Fruit fly (Drosophila melanogaster) whole organism, embryonic: ENCODE measurements around the gene Reg-2.

Experiments used
- Antp ChIP-seq: fragments of 200-800 bp; sonication (Bioruptor generic); optimal IDR thresholded peaks from 3 replicates; lab custom pipeline; 2016; ENCODE audit warnings: missing biosample characterization, missing genetic modification characterization
- B-H2 ChIP-seq: fragments of 200-800 bp; sonication (Bioruptor generic); optimal IDR thresholded peaks from 2 replicates; lab custom pipeline; 2018; ENCODE audit warnings: missing biosample characterization, mild to moderate bottlenecking, missing genetic modification characterization
- Blimp-1 ChIP-seq: fragments of 200-800 bp; sonication (Bioruptor generic); optimal IDR thresholded peaks from 3 replicates; lab custom pipeline; 2018; ENCODE audit warnings: missing biosample characterization, missing genetic modification characterization, mild to moderate bottlenecking, moderate library complexity, missing genetic modification reagents
- CG10274 ChIP-seq: fragments of 200-800 bp; sonication (Bioruptor generic); optimal IDR thresholded peaks from 3 replicates; lab custom pipeline; 2017; ENCODE audit warnings: missing biosample characterization, mild to moderate bottlenecking, missing genetic modification characterization
- CG10565 ChIP-seq: fragments of 200-800 bp; sonication (Bioruptor generic); optimal IDR thresholded peaks from 3 replicates; lab custom pipeline; 2016; ENCODE audit warnings: missing biosample characterization, mild to moderate bottlenecking, missing genetic modification characterization
- CG10959 ChIP-seq: fragments of 200-800 bp; sonication (Bioruptor generic); IDR thresholded peaks from 2 replicates; pipeline ENCODE4 v1.3.6; 2022; ENCODE audit warnings: missing biosample characterization, missing genetic modification characterization
- CG10979 ChIP-seq: fragments of 200-800 bp; sonication (Bioruptor generic); optimal IDR thresholded peaks from 2 replicates; lab custom pipeline; 2018; ENCODE audit warnings: missing biosample characterization, mild to moderate bottlenecking, missing genetic modification characterization, moderate library complexity
- CG12744 ChIP-seq: fragments of 200-800 bp; sonication (Bioruptor generic); optimal IDR thresholded peaks from 2 replicates; lab custom pipeline; 2016; ENCODE audit warnings: missing biosample characterization, missing genetic modification characterization
- CG13287 ChIP-seq: fragments of 200-800 bp; sonication (Bioruptor generic); IDR thresholded peaks from 2 replicates; pipeline ENCODE4 v1.3.6; 2022; ENCODE audit warnings: missing biosample characterization, missing genetic modification characterization; ENCODE audit not compliant: partially characterized antibody
- CG1529 ChIP-seq: fragments of 200-800 bp; sonication (Bioruptor generic); optimal IDR thresholded peaks from 3 replicates; lab custom pipeline; 2018; ENCODE audit warnings: missing biosample characterization, missing genetic modification characterization
- CG2129 ChIP-seq: fragments of 200-800 bp; sonication (Bioruptor generic); IDR thresholded peaks from 2 replicates; pipeline ENCODE4 v1.3.6; 2022; ENCODE audit warnings: missing biosample characterization, missing genetic modification characterization; ENCODE audit not compliant: partially characterized antibody
- CG2199 ChIP-seq: fragments of 200-800 bp; sonication (Bioruptor generic); IDR thresholded peaks from 3 replicates; pipeline ENCODE4 v1.3.6; 2022; ENCODE audit warnings: missing biosample characterization, missing genetic modification characterization
- CG32767 ChIP-seq: fragments of 200-800 bp; sonication (Bioruptor generic); IDR thresholded peaks from 2 replicates; pipeline ENCODE4 v1.3.6; 2022; ENCODE audit warnings: missing biosample characterization, missing genetic modification characterization
- CG3281 ChIP-seq: fragments of 200-800 bp; sonication (Bioruptor generic); optimal IDR thresholded peaks from 3 replicates; lab custom pipeline; 2017; ENCODE audit warnings: missing biosample characterization, mild to moderate bottlenecking, missing genetic modification characterization
- CG34376 ChIP-seq: fragments of 200-800 bp; sonication (Bioruptor generic); optimal IDR thresholded peaks from 2 replicates; lab custom pipeline; 2018; ENCODE audit warnings: missing biosample characterization, mild to moderate bottlenecking, missing genetic modification characterization
- CG3726 ChIP-seq: fragments of 200-800 bp; sonication (Bioruptor generic); IDR thresholded peaks from 3 replicates; pipeline ENCODE4, ENCODE4 v1.3.6; 2022; ENCODE audit warnings: missing biosample characterization, missing genetic modification characterization
- CG42726 ChIP-seq: fragments of 200-800 bp; sonication (Bioruptor generic); IDR thresholded peaks from 2 replicates; pipeline ENCODE4 v1.3.6; 2022; ENCODE audit warnings: missing biosample characterization, missing genetic modification characterization; ENCODE audit not compliant: partially characterized antibody
- CG7357 ChIP-seq: fragments of 200-800 bp; sonication (Bioruptor generic); IDR thresholded peaks from 3 replicates; pipeline ENCODE4 v1.3.6; 2022; ENCODE audit warnings: missing biosample characterization, missing genetic modification characterization
- CG8359 ChIP-seq: fragments of 200-800 bp; sonication (Bioruptor generic); optimal IDR thresholded peaks from 2 replicates; lab custom pipeline; 2017; ENCODE audit warnings: missing biosample characterization, mild to moderate bottlenecking, missing genetic modification characterization, borderline replicate concordance
- CG9437 ChIP-seq: fragments of 200-800 bp; sonication (Bioruptor generic); optimal IDR thresholded peaks from 2 replicates; lab custom pipeline; 2018; ENCODE audit warnings: missing biosample characterization, mild to moderate bottlenecking, missing genetic modification characterization
- CG9876 ChIP-seq: fragments of 200-800 bp; sonication (Bioruptor generic); optimal IDR thresholded peaks from 2 replicates; lab custom pipeline; 2016; ENCODE audit warnings: missing biosample characterization, missing genetic modification characterization
- CG9932 ChIP-seq: fragments of 200-800 bp; sonication (Bioruptor generic); IDR thresholded peaks from 2 replicates; pipeline ENCODE4 v1.3.6; 2022; ENCODE audit warnings: missing biosample characterization, missing genetic modification characterization
- D19A ChIP-seq: fragments of 200-800 bp; optimal IDR thresholded peaks from 3 replicates; lab custom pipeline; 2019; ENCODE audit warnings: missing biosample characterization, mild to moderate bottlenecking, missing genetic modification characterization, moderate library complexity
- Dref ChIP-seq: fragments of 200-800 bp; sonication (Bioruptor generic); IDR thresholded peaks from 2 replicates; pipeline ENCODE4 v1.3.6; 2022; ENCODE audit warnings: missing biosample characterization, missing genetic modification characterization
- HHEX ChIP-seq: fragments of 200-800 bp; sonication (Bioruptor generic); optimal IDR thresholded peaks from 3 replicates; lab custom pipeline; 2017; ENCODE audit warnings: missing biosample characterization, mild to moderate bottlenecking, missing genetic modification characterization, missing genetic modification reagents
- Hsf ChIP-seq: fragments of 200-800 bp; sonication (Bioruptor generic); optimal IDR thresholded peaks from 3 replicates; lab custom pipeline; 2016; ENCODE audit warnings: missing biosample characterization, missing genetic modification characterization
- Side ChIP-seq: fragments of 200-800 bp; sonication (Bioruptor generic); optimal IDR thresholded peaks from 2 replicates; lab custom pipeline; 2016; ENCODE audit warnings: missing biosample characterization, missing genetic modification characterization
- Sox100B ChIP-seq: fragments of 200-800 bp; sonication (Bioruptor generic); optimal IDR thresholded peaks from 3 replicates; lab custom pipeline; 2018; ENCODE audit warnings: missing biosample characterization, mild to moderate bottlenecking, missing genetic modification characterization
- Sox102F ChIP-seq: fragments of 200-800 bp; sonication (Bioruptor generic); optimal IDR thresholded peaks from 2 replicates; lab custom pipeline; 2018; ENCODE audit warnings: missing biosample characterization, mild to moderate bottlenecking, missing genetic modification characterization, moderate library complexity
- Taf1 ChIP-seq: fragments of 200-800 bp; sonication (Bioruptor generic); IDR thresholded peaks from 2 replicates; pipeline ENCODE4 v1.3.6; 2022; ENCODE audit warnings: missing biosample characterization, missing genetic modification characterization
- Tbp ChIP-seq: fragments of >200 bp; optimal IDR thresholded peaks from 2 replicates; lab custom pipeline; 2018; ENCODE audit warnings: missing biosample characterization, missing genetic modification characterization
- Vsx1 ChIP-seq: fragments of 200-800 bp; sonication (Bioruptor generic); optimal IDR thresholded peaks from 2 replicates; lab custom pipeline; 2017; ENCODE audit warnings: missing biosample characterization, mild to moderate bottlenecking, missing genetic modification characterization, missing genetic modification reagents
- ab ChIP-seq: fragments of 200-800 bp; sonication (Bioruptor generic); optimal IDR thresholded peaks from 2 replicates; lab custom pipeline; 2016; ENCODE audit warnings: missing biosample characterization, missing genetic modification characterization
- cas ChIP-seq: fragments of 200-800 bp; sonication (Bioruptor generic); IDR thresholded peaks from 2 replicates; pipeline ENCODE4 v1.3.6; 2022; ENCODE audit warnings: missing biosample characterization, missing genetic modification characterization
- caup ChIP-seq: fragments of 200-800 bp; sonication (Bioruptor generic); optimal IDR thresholded peaks from 3 replicates; lab custom pipeline; 2017; ENCODE audit warnings: missing biosample characterization, mild to moderate bottlenecking, missing genetic modification characterization, moderate library complexity; ENCODE audit not compliant: severe bottlenecking
- cg ChIP-seq: fragments of 200-800 bp; sonication (Bioruptor generic); optimal IDR thresholded peaks from 3 replicates; lab custom pipeline; 2019; ENCODE audit warnings: missing biosample characterization, mild to moderate bottlenecking, missing genetic modification characterization, moderate library complexity
- chn ChIP-seq: fragments of 200-800 bp; sonication (Bioruptor generic); optimal IDR thresholded peaks from 2 replicates; lab custom pipeline; 2016; ENCODE audit warnings: missing biosample characterization, missing genetic modification characterization
- ci ChIP-seq: fragments of 200-800 bp; sonication (Bioruptor generic); IDR thresholded peaks from 3 replicates; pipeline ENCODE4 v1.3.6; 2022; ENCODE audit warnings: missing biosample characterization, missing genetic modification characterization
- crol ChIP-seq: fragments of 200-800 bp; sonication (Bioruptor generic); IDR thresholded peaks from 2 replicates; pipeline ENCODE4 v1.3.6; 2022; ENCODE audit warnings: missing biosample characterization, missing genetic modification characterization
- da ChIP-seq: fragments of 200-800 bp; sonication (Bioruptor generic); optimal IDR thresholded peaks from 2 replicates; lab custom pipeline; 2016; ENCODE audit warnings: missing biosample characterization, missing genetic modification characterization
- ewg ChIP-seq: fragments of 200-800 bp; sonication (Bioruptor generic); optimal IDR thresholded peaks from 3 replicates; lab custom pipeline; 2017; ENCODE audit warnings: mild to moderate bottlenecking, missing biosample characterization, missing genetic modification reagents, missing genetic modification characterization
- gem ChIP-seq: fragments of 200-800 bp; sonication (Bioruptor generic); optimal IDR thresholded peaks from 2 replicates; lab custom pipeline; 2019; ENCODE audit warnings: missing biosample characterization, mild to moderate bottlenecking, missing genetic modification characterization, moderate library complexity
- gro ChIP-seq: fragments of 200-800 bp; sonication (Bioruptor generic); optimal IDR thresholded peaks from 2 replicates; lab custom pipeline; 2016; ENCODE audit warnings: missing biosample characterization, missing genetic modification characterization
- kay ChIP-seq: fragments of 200-800 bp; sonication (Bioruptor generic); optimal IDR thresholded peaks from 2 replicates; lab custom pipeline; 2016; ENCODE audit warnings: missing biosample characterization, missing genetic modification characterization
- pum ChIP-seq: fragments of 200-800 bp; sonication (Bioruptor generic); optimal IDR thresholded peaks from 2 replicates; lab custom pipeline; 2016; ENCODE audit warnings: missing biosample characterization, missing genetic modification characterization
- salm ChIP-seq: fragments of 200-800 bp; sonication (Bioruptor generic); optimal IDR thresholded peaks from 2 replicates; lab custom pipeline; 2018; ENCODE audit warnings: missing biosample characterization, mild to moderate bottlenecking, missing genetic modification characterization
- sd ChIP-seq: fragments of 200-800 bp; sonication (Bioruptor generic); optimal IDR thresholded peaks from 3 replicates; lab custom pipeline; 2018; ENCODE audit warnings: missing biosample characterization, mild to moderate bottlenecking, missing genetic modification characterization, moderate library complexity
- slou ChIP-seq: fragments of 200-800 bp; sonication (Bioruptor generic); optimal IDR thresholded peaks from 3 replicates; lab custom pipeline; 2016; ENCODE audit warnings: missing biosample characterization, missing genetic modification characterization
- so ChIP-seq: fragments of 200-800 bp; sonication (Bioruptor generic); IDR thresholded peaks from 3 replicates; pipeline ENCODE4 v1.3.6; 2022; ENCODE audit warnings: missing biosample characterization, missing genetic modification characterization
- tap ChIP-seq: fragments of 200-800 bp; optimal IDR thresholded peaks from 3 replicates; lab custom pipeline; 2019; ENCODE audit warnings: missing biosample characterization, mild to moderate bottlenecking, missing genetic modification characterization, moderate library complexity
- unc-4 ChIP-seq: fragments of 200-800 bp; sonication (Bioruptor generic); IDR thresholded peaks from 2 replicates; pipeline ENCODE4 v1.3.6; 2022; ENCODE audit warnings: missing biosample characterization, missing genetic modification characterization; ENCODE audit not compliant: partially characterized antibody
- z ChIP-seq: fragments of 200-800 bp; sonication (Bioruptor generic); IDR thresholded peaks from 3 replicates; pipeline ENCODE4 v1.3.6; 2022; ENCODE audit warnings: missing biosample characterization, missing genetic modification characterization

The Reg-2 gene

dm6 chr3L:638757-639353, 32.5 kb upstream of the Reg-2 start (continued):
- no peak for TF ChIP-seq Dref (GFP tag; lab: Robert Waterston, UW)
- no peak for TF ChIP-seq chn (GFP tag; lab: Kevin White, UChicago)
- no peak for TF ChIP-seq pum
- TF ChIP-seq so = peak; percentile 36; the same call in 1 of the 3 replicates
- no peak for TF ChIP-seq CG32767 (GFP tag; lab: Robert Waterston, UW)
- TF ChIP-seq caup (GFP tag; lab: Kevin White, UChicago) = no peak
- TF ChIP-seq CG3281 (GFP tag; lab: Kevin White, UChicago) = no peak
- peak; percentile 4 for TF ChIP-seq Sox100B (GFP tag; lab: Kevin White, UChicago)
- TF ChIP-seq Blimp-1 = peak; percentile 7
- no peak for TF ChIP-seq unc-4 (GFP tag; lab: Robert Waterston, UW)
- no peak for TF ChIP-seq B-H2
- TF ChIP-seq CG2199 (GFP tag; lab: Robert Waterston, UW) = peak; percentile 66; the same call in 1 of the 3 replicates
- no peak for TF ChIP-seq Hsf (GFP tag; lab: Kevin White, UChicago)
- no peak for TF ChIP-seq CG42726 (GFP tag; lab: Robert Waterston, UW)
- TF ChIP-seq cas (GFP tag; lab: Robert Waterston, UW) = no peak
- no peak for TF ChIP-seq CG9876 (GFP tag; lab: Kevin White, UChicago)
- TF ChIP-seq CG10979 (tag; lab: Kevin White, UChicago) = no peak
- TF ChIP-seq sd (tag; lab: Kevin White, UChicago) = peak; percentile 100
- TF ChIP-seq cg (GFP tag; lab: Kevin White, UChicago) = peak; percentile 64
- peak; percentile 33 for TF ChIP-seq Sox102F (GFP tag; lab: Kevin White, UChicago)
- TF ChIP-seq CG10274 (GFP tag; lab: Kevin White, UChicago) = no peak
- TF ChIP-seq CG13287 = no peak
- TF ChIP-seq CG10959 (GFP tag; lab: Robert Waterston, UW) = no peak
- no peak for TF ChIP-seq CG1529 (GFP tag; lab: Kevin White, UChicago)
- TF ChIP-seq CG2129 (GFP tag; lab: Robert Waterston, UW) = no peak
- TF ChIP-seq tap = no peak
- TF ChIP-seq gem (tag; lab: Kevin White, UChicago) = peak; percentile 23
- TF ChIP-seq salm (tag; lab: Kevin White, UChicago) = no peak
- no peak for TF ChIP-seq CG7357 (GFP tag; lab: Robert Waterston, UW)
- no peak for TF ChIP-seq ewg
- TF ChIP-seq D19A (tag; lab: Kevin White, UChicago) = peak; percentile 46
- no peak for TF ChIP-seq da (GFP tag; lab: Kevin White, UChicago)

- TF ChIP-seq Vsx1 (GFP tag; lab: Kevin White, UChicago) (no peak), kay (GFP tag; lab: Kevin White, UChicago) (no peak), CG3726 (no peak), gro (GFP tag; lab: Kevin White, UChicago) (no peak), CG8359 (GFP tag; lab: Kevin White, UChicago) (no peak), CG34376 (peak; percentile 59), HHEX (GFP tag; lab: Kevin White, UChicago) (no peak), Taf1 (GFP tag; lab: Robert Waterston, UW) (no peak), ci (peak; percentile 55; the same call in 1 of the 3 replicates), Antp (GFP tag; lab: Kevin White, UChicago) (no peak), CG9437 (GFP tag; lab: Kevin White, UChicago) (no peak), CG10565 (GFP tag; lab: Kevin White, UChicago) (no peak), ab (GFP tag; lab: Kevin White, UChicago) (no peak), slou (no peak), crol (GFP tag; lab: Robert Waterston, UW) (no peak), z (no peak), Tbp (GFP tag; lab: Kevin White, UChicago) (no peak), CG12744 (no peak), Side (GFP tag; lab: Kevin White, UChicago) (no peak), CG9932 (GFP tag; lab: Robert Waterston, UW) (no peak)
Observed at dm6 chr3L:638031-638414, 31.7 kb upstream of the Reg-2 start.
